Fruit fly (Drosophila melanogaster): ENCODE measurements around the gene CG3618.

CG3618 gene

dm6 chr3L:20837040-20837830 is 21.4 kb upstream of the CG3618 start, which contains the start of gene CG13255 (continued):
- TF ChIP-seq Oli (tag; optimal IDR thresholded peaks at IDR 0.05) (peak; percentile 58), E2f2 (GFP tag; IDR thresholded peaks at IDR 0.05) (no peak), CG9215 (GFP tag; IDR thresholded peaks at IDR 0.05) (peak; percentile 36; the same call in 1 of the 2 replicates), D19A (tag; optimal IDR thresholded peaks at IDR 0.05) (peak; percentile 16), slp2 (GFP tag; optimal IDR thresholded peaks at IDR 0.05) (peak; percentile 14), CG17359 (tag; optimal IDR thresholded peaks at IDR 0.05) (no peak), Bteb2 (GFP tag; optimal IDR thresholded peaks at IDR 0.05) (peak; percentile 47), CG9817 (tag; optimal IDR thresholded peaks at IDR 0.05) (peak; percentile 18), hbn (GFP tag; IDR thresholded peaks at IDR 0.05; ENCODE audit: partially characterized antibody) (no peak), CG17829 (tag; optimal IDR thresholded peaks at IDR 0.05) (no peak), Dip3 (GFP tag; optimal IDR thresholded peaks at IDR 0.05) (peak; percentile 57), br (optimal IDR thresholded peaks at IDR 0.05) (no peak), CG1792 (GFP tag; optimal IDR thresholded peaks at IDR 0.05) (peak; percentile 1), dpn (GFP tag; optimal IDR thresholded peaks at IDR 0.05) (peak in 1 of 2 experiments; percentile 25), CG15514 (GFP tag; optimal IDR thresholded peaks at IDR 0.05) (peak; percentile 3), dmrt99B (tag; optimal IDR thresholded peaks at IDR 0.05) (peak; percentile 58), CG8089 (GFP tag; optimal IDR thresholded peaks at IDR 0.05) (no peak), dan (GFP tag; IDR thresholded peaks at IDR 0.05) (no peak), emc (GFP tag; optimal IDR thresholded peaks at IDR 0.05) (no peak), CG1233 (GFP tag; optimal IDR thresholded peaks at IDR 0.05) (peak; percentile 13), CG14441 (GFP tag; IDR thresholded peaks at IDR 0.05) (no peak), al (GFP tag; IDR thresholded peaks at IDR 0.05) (0 out of 2 replicates have a peak, but pooled peaks have one; percentile 25), CG4424 (GFP tag; optimal IDR thresholded peaks at IDR 0.05) (peak; percentile 50), CG17361 (GFP tag; IDR thresholded peaks at IDR 0.05) (peak; percentile 76; the same call in 2 of the 3 replicates), CG10431 (GFP tag; optimal IDR thresholded peaks at IDR 0.05) (no peak), CG10565 (GFP tag; optimal IDR thresholded peaks at IDR 0.05) (no peak), NC2β (GFP tag; optimal IDR thresholded peaks at IDR 0.05) (no peak), CG34422 (GFP tag; IDR thresholded peaks at IDR 0.05) (no peak), corto (GFP tag; optimal IDR thresholded peaks at IDR 0.05) (no peak), Deaf1 (tag; optimal IDR thresholded peaks at IDR 0.05) (no peak), lab (GFP tag; optimal IDR thresholded peaks at IDR 0.05) (peak; percentile 52), CG7372 (GFP tag; IDR thresholded peaks at IDR 0.05) (no peak), sug (tag; optimal IDR thresholded peaks at IDR 0.05) (peak; percentile 95), CG7745 (tag; optimal IDR thresholded peaks at IDR 0.05) (no peak), her (GFP tag; optimal IDR thresholded peaks at IDR 0.05) (no peak), Chrac-16 (GFP tag; optimal IDR thresholded peaks at IDR 0.05) (peak; percentile 34), repo (GFP tag; optimal IDR thresholded peaks at IDR 0.05) (no peak), Bgb (GFP tag; IDR thresholded peaks at IDR 0.05; ENCODE audit: partially characterized antibody) (no peak), knrl (GFP tag; IDR thresholded peaks at IDR 0.05; ENCODE audit: partially characterized antibody) (no peak), CG1647 (GFP tag; optimal IDR thresholded peaks at IDR 0.05) (no peak), PHDP (tag; optimal IDR thresholded peaks at IDR 0.05) (peak; percentile 37), CG2129 (GFP tag; IDR thresholded peaks at IDR 0.05; ENCODE audit: partially characterized antibody) (no peak), Myb (GFP tag; optimal IDR thresholded peaks at IDR 0.05) (peak; percentile 36), zfh2 (GFP tag; optimal IDR thresholded peaks at IDR 0.05) (peak; percentile 64), CG7928 (GFP tag; optimal IDR thresholded peaks at IDR 0.05) (no peak), Gsc (GFP tag; IDR thresholded peaks at IDR 0.05) (no peak), Atf6 (GFP tag; IDR thresholded peaks at IDR 0.05) (no peak), nom (GFP tag; optimal IDR thresholded peaks at IDR 0.05) (no peak), CG13894 (tag; optimal IDR thresholded peaks at IDR 0.05) (no peak), CG11695 (GFP tag; IDR thresholded peaks at IDR 0.05) (no peak)

All from whole organism, embryonic.